Fruit fly (Drosophila melanogaster) whole organism, embryonic: ENCODE measurements around the gene MESR3.

Experiments used
- Awh ChIP-seq: fragments of 200-800 bp; sonication (Bioruptor generic); IDR thresholded peaks from 2 replicates; pipeline ENCODE4, ENCODE4 v1.3.6; 2022; ENCODE audit warnings: missing biosample characterization, missing genetic modification characterization
- Bdp1 ChIP-seq: fragments of 200-800 bp; sonication (Bioruptor generic); optimal IDR thresholded peaks from 3 replicates; lab custom pipeline; 2016; ENCODE audit warnings: missing biosample characterization, missing genetic modification characterization
- CG11085 ChIP-seq: fragments of 200-800 bp; sonication (Bioruptor generic); IDR thresholded peaks from 2 replicates; pipeline ENCODE4 v1.3.6; 2022; ENCODE audit warnings: missing biosample characterization, missing genetic modification characterization
- CG11247 ChIP-seq: fragments of 200-800 bp; sonication (Bioruptor generic); IDR thresholded peaks from 2 replicates; pipeline ENCODE4 v1.3.6; 2022; ENCODE audit warnings: missing biosample characterization, missing genetic modification characterization
- CG11696 ChIP-seq: fragments of 200-800 bp; sonication (Bioruptor generic); IDR thresholded peaks from 2 replicates; pipeline ENCODE4 v1.3.6; 2022; ENCODE audit warnings: missing biosample characterization, missing genetic modification characterization
- CG11723 ChIP-seq: fragments of 200-800 bp; sonication (Bioruptor generic); optimal IDR thresholded peaks from 2 replicates; lab custom pipeline; 2017; ENCODE audit warnings: missing biosample characterization, mild to moderate bottlenecking, missing genetic modification characterization
- CG12104 ChIP-seq: fragments of 200-800 bp; sonication (Bioruptor generic); optimal IDR thresholded peaks from 3 replicates; lab custom pipeline; 2016; ENCODE audit warnings: missing biosample characterization, missing genetic modification characterization
- CG12659 ChIP-seq: fragments of 200-800 bp; sonication (Bioruptor generic); optimal IDR thresholded peaks from 3 replicates; lab custom pipeline; 2017; ENCODE audit warnings: mild to moderate bottlenecking, missing biosample characterization, missing genetic modification reagents, missing genetic modification characterization
- CG13287 ChIP-seq: fragments of 200-800 bp; sonication (Bioruptor generic); IDR thresholded peaks from 2 replicates; pipeline ENCODE4 v1.3.6; 2022; ENCODE audit warnings: missing biosample characterization, missing genetic modification characterization; ENCODE audit not compliant: partially characterized antibody
- CG13775 ChIP-seq: fragments of 200-800 bp; sonication (Bioruptor generic); optimal IDR thresholded peaks from 3 replicates; lab custom pipeline; 2017; ENCODE audit warnings: missing biosample characterization, mild to moderate bottlenecking, missing genetic modification characterization
- CG14667 ChIP-seq: fragments of 200-800 bp; sonication (Bioruptor generic); IDR thresholded peaks from 2 replicates; pipeline ENCODE4 v1.3.6; 2022; ENCODE audit warnings: missing biosample characterization, missing genetic modification characterization
- CG14860 ChIP-seq: fragments of 200-800 bp; sonication (Bioruptor generic); IDR thresholded peaks from 3 replicates; pipeline ENCODE4 v1.3.6; 2022; ENCODE audit warnings: missing biosample characterization, missing genetic modification characterization; ENCODE audit not compliant: partially characterized antibody
- CG14965 ChIP-seq: fragments of 200-800 bp; sonication (Bioruptor generic); optimal IDR thresholded peaks from 2 replicates; lab custom pipeline; 2016; ENCODE audit warnings: missing biosample characterization, missing genetic modification characterization, borderline replicate concordance
- CG15011 ChIP-seq: fragments of 200-800 bp; sonication (Bioruptor generic); optimal IDR thresholded peaks from 3 replicates; lab custom pipeline; 2018; ENCODE audit warnings: missing biosample characterization, mild to moderate bottlenecking, missing genetic modification characterization
- CG15073 ChIP-seq: fragments of 200-800 bp; sonication (Bioruptor generic); optimal IDR thresholded peaks from 2 replicates; lab custom pipeline; 2016; ENCODE audit warnings: missing biosample characterization, missing genetic modification characterization
- CG2678 ChIP-seq: fragments of 200-800 bp; sonication (Bioruptor generic); optimal IDR thresholded peaks from 3 replicates; lab custom pipeline; 2019; ENCODE audit warnings: missing biosample characterization, mild to moderate bottlenecking, missing genetic modification characterization, moderate library complexity
- CG3847 ChIP-seq: fragments of 200-800 bp; sonication (Bioruptor generic); IDR thresholded peaks from 2 replicates; pipeline ENCODE4 v1.3.6; 2022; ENCODE audit warnings: missing biosample characterization, missing genetic modification characterization
- CG4282 ChIP-seq: fragments of 200-800 bp; sonication (Bioruptor generic); optimal IDR thresholded peaks from 2 replicates; lab custom pipeline; 2016; ENCODE audit warnings: missing biosample characterization, missing genetic modification characterization
- CG4404 ChIP-seq: fragments of 200-800 bp; sonication (Bioruptor generic); IDR thresholded peaks from 2 replicates; pipeline ENCODE4 v1.3.6; 2022; ENCODE audit warnings: missing biosample characterization, missing genetic modification characterization
- CG8388 ChIP-seq: fragments of 200-800 bp; sonication (Bioruptor generic); optimal IDR thresholded peaks from 2 replicates; lab custom pipeline; 2019; ENCODE audit warnings: missing biosample characterization, mild to moderate bottlenecking, missing genetic modification characterization, moderate library complexity
- Doc3 ChIP-seq: fragments of 200-800 bp; sonication (Bioruptor generic); IDR thresholded peaks from 3 replicates; pipeline ENCODE4 v1.3.6; 2022; ENCODE audit warnings: missing biosample characterization, missing genetic modification characterization; ENCODE audit not compliant: partially characterized antibody
- Drgx ChIP-seq: fragments of 200-800 bp; sonication (Bioruptor generic); IDR thresholded peaks from 2 replicates; pipeline ENCODE4 v1.3.6; 2022; ENCODE audit warnings: missing biosample characterization, missing genetic modification characterization
- HLHmδ ChIP-seq: fragments of 200-800 bp; sonication (Bioruptor generic); optimal IDR thresholded peaks from 2 replicates; lab custom pipeline; 2018; ENCODE audit warnings: missing biosample characterization, mild to moderate bottlenecking, missing genetic modification characterization, moderate library complexity
- Hr39 ChIP-seq: fragments of >200 bp; optimal IDR thresholded peaks from 2 replicates; lab custom pipeline; 2017
- MBD-R2 ChIP-seq: fragments of 200-800 bp; sonication (Bioruptor generic); IDR thresholded peaks from 2 replicates; pipeline ENCODE4 v1.3.6; 2022; ENCODE audit warnings: missing biosample characterization, missing genetic modification characterization
- MTF-1 ChIP-seq: fragments of 200-800 bp; sonication (Bioruptor generic); optimal IDR thresholded peaks from 2 replicates; lab custom pipeline; 2018; ENCODE audit warnings: missing biosample characterization, mild to moderate bottlenecking, missing genetic modification characterization, borderline replicate concordance
- Opbp ChIP-seq: fragments of 200-800 bp; sonication (Bioruptor generic); IDR thresholded peaks from 3 replicates; pipeline ENCODE4 v1.3.6; 2022; ENCODE audit warnings: missing biosample characterization, missing genetic modification characterization; ENCODE audit not compliant: partially characterized antibody
- YL-1 ChIP-seq: fragments of 200-800 bp; sonication (Bioruptor generic); optimal IDR thresholded peaks from 3 replicates; lab custom pipeline; 2017; ENCODE audit warnings: missing biosample characterization, mild to moderate bottlenecking, missing genetic modification characterization
- cad ChIP-seq: fragments of >200 bp; optimal IDR thresholded peaks from 2 replicates; lab custom pipeline; 2017; ENCODE audit warnings: missing biosample characterization, missing genetic modification characterization
- chinmo ChIP-seq: fragments of 200-800 bp; sonication (Bioruptor generic); IDR thresholded peaks from 4 replicates; pipeline ENCODE4 v1.3.6; 2022; ENCODE audit warnings: missing biosample characterization, missing genetic modification characterization; ENCODE audit not compliant: partially characterized antibody
- chn ChIP-seq: fragments of 200-800 bp; sonication (Bioruptor generic); optimal IDR thresholded peaks from 2 replicates; lab custom pipeline; 2016; ENCODE audit warnings: missing biosample characterization, missing genetic modification characterization
- cwo ChIP-seq: fragments of 200-800 bp; sonication (Bioruptor generic); optimal IDR thresholded peaks from 3 replicates; lab custom pipeline; 2017; ENCODE audit warnings: missing biosample characterization, missing genetic modification characterization, mild to moderate bottlenecking, moderate library complexity, missing genetic modification reagents
- dati ChIP-seq: fragments of 200-800 bp; sonication (Bioruptor generic); IDR thresholded peaks from 2 replicates; pipeline ENCODE4 v1.3.6; 2022; ENCODE audit warnings: missing biosample characterization, missing genetic modification characterization
- esg ChIP-seq: fragments of 200-800 bp; sonication (Bioruptor generic); conservative IDR thresholded peaks from 2 replicates; pipeline ENCODE4 v1.3.6; 2022; ENCODE audit warnings: missing biosample characterization, missing genetic modification characterization
- gem ChIP-seq: fragments of 200-800 bp; sonication (Bioruptor generic); optimal IDR thresholded peaks from 2 replicates; lab custom pipeline; 2019; ENCODE audit warnings: missing biosample characterization, mild to moderate bottlenecking, missing genetic modification characterization, moderate library complexity
- gfzf ChIP-seq: fragments of 200-800 bp; sonication (Bioruptor generic); optimal IDR thresholded peaks from 2 replicates; lab custom pipeline; 2016; ENCODE audit warnings: missing biosample characterization, mild to moderate bottlenecking, missing genetic modification characterization, moderate library complexity
- gsb-n ChIP-seq: fragments of 200-800 bp; sonication (Bioruptor generic); optimal IDR thresholded peaks from 3 replicates; lab custom pipeline; 2018; ENCODE audit warnings: missing biosample characterization, mild to moderate bottlenecking, missing genetic modification characterization
- h ChIP-seq: fragments of >200 bp; optimal IDR thresholded peaks from 2 replicates; lab custom pipeline; 2017
- hkb ChIP-seq, 2 experiments: fragments of 200-800 bp in 1 of 2; fragments of >200 bp in 1 of 2; sonication (Bioruptor generic) in 1 of 2; IDR thresholded peaks in 1 of 2; optimal IDR thresholded peaks in 1 of 2; 2 replicates each; pipeline versions ENCODE4 v1.3.6 to Lab custom; 2017 to 2022; ENCODE audit warnings: missing biosample characterization in 1 of 2, missing genetic modification characterization in 1 of 2
- inv ChIP-seq: fragments of 200-800 bp; sonication (Bioruptor generic); IDR thresholded peaks from 2 replicates; pipeline ENCODE4 v1.3.6; 2022; ENCODE audit warnings: missing biosample characterization, missing genetic modification characterization; ENCODE audit not compliant: partially characterized antibody
- lola ChIP-seq, 3 experiments: fragments of >200 bp in 2 of 3; fragments of 200-800 bp in 1 of 3; sonication (Bioruptor generic) in 1 of 3; optimal IDR thresholded peaks; 2 replicates each; lab custom pipeline; 2017 to 2019; ENCODE audit warnings: missing biosample characterization in 3 of 3, missing genetic modification characterization in 3 of 3, mild to moderate bottlenecking in 1 of 3, moderate library complexity in 1 of 3
- nerfin-2 ChIP-seq: fragments of 200-800 bp; sonication (Bioruptor generic); IDR thresholded peaks from 2 replicates; pipeline ENCODE4 v1.3.6; 2022; ENCODE audit warnings: missing biosample characterization, missing genetic modification characterization; ENCODE audit not compliant: partially characterized antibody
- onecut ChIP-seq: fragments of 200-800 bp; sonication (Bioruptor generic); IDR thresholded peaks from 2 replicates; pipeline ENCODE4 v1.3.6; 2022; ENCODE audit warnings: missing biosample characterization, missing genetic modification characterization
- schlank ChIP-seq: fragments of 200-800 bp; sonication (Bioruptor generic); optimal IDR thresholded peaks from 2 replicates; lab custom pipeline; 2018; ENCODE audit warnings: missing biosample characterization, mild to moderate bottlenecking, missing genetic modification characterization
- so ChIP-seq: fragments of 200-800 bp; sonication (Bioruptor generic); IDR thresholded peaks from 3 replicates; pipeline ENCODE4 v1.3.6; 2022; ENCODE audit warnings: missing biosample characterization, missing genetic modification characterization
- tll ChIP-seq, 2 experiments: fragments of 200-800 bp in 1 of 2; fragments of >200 bp in 1 of 2; sonication (Bioruptor generic) in 1 of 2; optimal IDR thresholded peaks; 2 replicates each; lab custom pipeline; 2017 to 2019; ENCODE audit warnings: missing biosample characterization in 2 of 2, missing genetic modification characterization in 2 of 2, mild to moderate bottlenecking in 1 of 2, moderate library complexity in 1 of 2
- vfl ChIP-seq: fragments of 200-800 bp; sonication (Bioruptor generic); optimal IDR thresholded peaks from 2 replicates; lab custom pipeline; 2016; ENCODE audit warnings: missing biosample characterization, missing genetic modification characterization
- wek ChIP-seq: fragments of 200-800 bp; sonication (Bioruptor generic); optimal IDR thresholded peaks from 3 replicates; lab custom pipeline; 2018; ENCODE audit warnings: missing biosample characterization, mild to moderate bottlenecking, missing genetic modification characterization, moderate library complexity

The MESR3 gene

DNA sequence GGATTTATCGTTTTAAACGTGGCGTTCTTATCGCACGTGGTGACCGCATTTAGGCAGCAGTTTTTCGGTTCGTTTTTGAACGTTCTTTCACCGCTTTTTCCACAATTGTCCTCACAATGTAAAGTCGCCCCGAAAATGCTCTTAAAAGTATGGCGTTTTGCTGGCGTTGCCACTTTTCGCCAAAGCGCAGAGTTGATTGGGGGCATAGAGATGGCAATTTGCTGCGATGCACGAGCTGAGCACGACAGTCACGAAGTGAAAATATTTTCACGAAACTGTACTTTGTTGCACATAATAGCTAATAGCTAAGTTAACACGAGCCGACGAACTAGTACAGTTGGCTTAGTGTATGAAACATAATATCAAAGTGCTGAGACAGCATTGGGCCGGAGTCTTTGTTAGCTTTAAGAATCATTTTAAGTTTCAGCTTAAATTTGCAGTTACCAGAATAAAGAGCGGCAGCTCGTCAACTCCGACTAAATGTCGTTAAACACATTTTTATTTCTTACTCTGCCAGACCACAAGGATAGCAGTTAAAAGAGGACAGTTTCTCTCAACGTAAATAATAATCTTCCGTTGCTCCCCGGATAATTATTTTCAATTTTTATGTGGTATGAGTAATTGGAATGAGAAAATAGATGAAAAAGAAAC, 71.7 kb downstream of the MESR3 start, which contains the start of gene msl-1 (continued):
- TF ChIP-seq gsb-n (tag; lab: Kevin White, UChicago) (no peak), cad (no peak), tll (GFP tag; optimal IDR thresholded peaks at IDR 0.05; lab: Kevin White, UChicago) (peak in 1 of 2 experiments; percentile 31), so (GFP tag; lab: Robert Waterston, UW) (no peak), onecut (GFP tag; lab: Robert Waterston, UW) (peak; percentile 44; the same call in 1 of the 2 replicates), chinmo (GFP tag; lab: Robert Waterston, UW) (peak; percentile 95; the same call in 2 of the 4 replicates), MBD-R2 (peak; percentile 97), h (lab: Kevin White, UChicago) (no peak), CG15011 (no peak), Drgx (no peak), gem (tag; lab: Kevin White, UChicago) (no peak), CG2678 (tag; lab: Kevin White, UChicago) (no peak), CG11085 (no peak), MTF-1 (GFP tag; lab: Kevin White, UChicago) (no peak), Hr39 (lab: Kevin White, UChicago) (no peak), vfl (GFP tag; lab: Kevin White, UChicago) (peak; percentile 12), lola (GFP tag; optimal IDR thresholded peaks at IDR 0.05; lab: Kevin White, UChicago) (no peak), CG13775 (peak; percentile 18), CG11696 (no peak), CG3847 (GFP tag; lab: Robert Waterston, UW) (peak; percentile 73), CG4282 (no peak), CG14667 (GFP tag; lab: Robert Waterston, UW) (0 out of 2 replicates have a peak, but pooled peaks have one; percentile 10), CG14860 (GFP tag; lab: Robert Waterston, UW) (peak; percentile 95), chn (peak; percentile 8), CG15073 (GFP tag; lab: Kevin White, UChicago) (no peak), nerfin-2 (peak; percentile 90), CG12104 (GFP tag; lab: Kevin White, UChicago) (no peak), hkb (optimal IDR thresholded peaks at IDR 0.05; lab: Kevin White, UChicago) (no peak), hkb (GFP tag; IDR thresholded peaks at IDR 0.05; lab: Robert Waterston, UW) (no peak), CG14965 (GFP tag; lab: Kevin White, UChicago) (no peak), CG13287 (GFP tag; lab: Robert Waterston, UW) (peak; percentile 90), CG4404 (peak; percentile 6; the same call in 1 of the 2 replicates), Awh (no peak), inv (GFP tag; lab: Robert Waterston, UW) (peak; percentile 97), CG8388 (GFP tag; lab: Kevin White, UChicago) (no peak), esg (GFP tag; lab: Robert Waterston, UW) (no peak), gfzf (GFP tag; lab: Kevin White, UChicago) (peak; percentile 36), dati (GFP tag; lab: Robert Waterston, UW) (no peak), CG11723 (GFP tag; lab: Kevin White, UChicago) (no peak), HLHmδ (GFP tag; lab: Kevin White, UChicago) (peak; percentile 46), schlank (tag; lab: Kevin White, UChicago) (no peak), cwo (no peak), wek (GFP tag; lab: Kevin White, UChicago) (no peak), CG11247 (GFP tag; lab: Robert Waterston, UW) (peak; percentile 43; the same call in 1 of the 2 replicates), YL-1 (peak; percentile 65), Doc3 (GFP tag; lab: Robert Waterston, UW) (peak; percentile 86), CG12659 (GFP tag; lab: Kevin White, UChicago) (peak; percentile 54), Opbp (GFP tag; lab: Robert Waterston, UW) (peak; percentile 96), Bdp1 (GFP tag; lab: Kevin White, UChicago) (no peak)
